Fruit fly (Drosophila melanogaster) whole organism, embryonic: ENCODE measurements around the gene ClpX.

Experiments
- B-H1 ChIP-seq: fragments of 200-800 bp; sonication (Bioruptor generic); IDR thresholded peaks from 3 replicates; pipeline ENCODE4 v1.3.6; 2022; ENCODE audit warnings: missing biosample characterization, missing genetic modification characterization
- CG10267 ChIP-seq: fragments of 200-800 bp; sonication (Bioruptor generic); optimal IDR thresholded peaks from 2 replicates; lab custom pipeline; 2018; ENCODE audit warnings: missing biosample characterization, mild to moderate bottlenecking, missing genetic modification characterization, moderate library complexity
- CG10565 ChIP-seq: fragments of 200-800 bp; sonication (Bioruptor generic); optimal IDR thresholded peaks from 3 replicates; lab custom pipeline; 2016; ENCODE audit warnings: missing biosample characterization, mild to moderate bottlenecking, missing genetic modification characterization
- CG11695 ChIP-seq: fragments of 200-800 bp; sonication (Bioruptor generic); IDR thresholded peaks from 3 replicates; pipeline ENCODE4 v1.3.6; 2022; ENCODE audit warnings: missing biosample characterization, missing genetic modification characterization
- CG11696 ChIP-seq: fragments of 200-800 bp; sonication (Bioruptor generic); IDR thresholded peaks from 2 replicates; pipeline ENCODE4 v1.3.6; 2022; ENCODE audit warnings: missing biosample characterization, missing genetic modification characterization
- CG11723 ChIP-seq: fragments of 200-800 bp; sonication (Bioruptor generic); optimal IDR thresholded peaks from 2 replicates; lab custom pipeline; 2017; ENCODE audit warnings: missing biosample characterization, mild to moderate bottlenecking, missing genetic modification characterization
- CG12942 ChIP-seq: fragments of 200-800 bp; sonication (Bioruptor generic); optimal IDR thresholded peaks from 3 replicates; lab custom pipeline; 2016; ENCODE audit warnings: missing biosample characterization, missing genetic modification characterization
- CG13624 ChIP-seq: fragments of 200-800 bp; sonication (Bioruptor generic); optimal IDR thresholded peaks from 2 replicates; lab custom pipeline; 2016; ENCODE audit warnings: missing biosample characterization, missing genetic modification characterization
- CG15479 ChIP-seq: fragments of 200-800 bp; sonication (Bioruptor generic); optimal IDR thresholded peaks from 3 replicates; lab custom pipeline; 2019; ENCODE audit warnings: missing biosample characterization, mild to moderate bottlenecking, missing genetic modification characterization, moderate library complexity
- CG1832 ChIP-seq: fragments of 200-800 bp; sonication (Bioruptor generic); optimal IDR thresholded peaks from 2 replicates; lab custom pipeline; 2017; ENCODE audit warnings: missing biosample characterization, mild to moderate bottlenecking, missing genetic modification characterization, inconsistent platforms
- CG2202 ChIP-seq: fragments of 200-800 bp; sonication (Bioruptor generic); optimal IDR thresholded peaks from 2 replicates; lab custom pipeline; 2018; ENCODE audit warnings: missing biosample characterization, mild to moderate bottlenecking, missing genetic modification characterization
- CG2678 ChIP-seq: fragments of 200-800 bp; sonication (Bioruptor generic); optimal IDR thresholded peaks from 3 replicates; lab custom pipeline; 2019; ENCODE audit warnings: missing biosample characterization, mild to moderate bottlenecking, missing genetic modification characterization, moderate library complexity
- CG30431 ChIP-seq: fragments of 200-800 bp; sonication (Bioruptor generic); optimal IDR thresholded peaks from 2 replicates; lab custom pipeline; 2017; ENCODE audit warnings: missing biosample characterization, missing genetic modification characterization
- CG31365 ChIP-seq: fragments of 200-800 bp; sonication (Bioruptor generic); optimal IDR thresholded peaks from 2 replicates; lab custom pipeline; 2018; ENCODE audit warnings: missing biosample characterization, mild to moderate bottlenecking, missing genetic modification characterization
- CG34224 ChIP-seq: fragments of 200-800 bp; sonication (Bioruptor generic); IDR thresholded peaks from 3 replicates; pipeline ENCODE4 v1.3.6; 2022; ENCODE audit warnings: missing biosample characterization, missing genetic modification characterization; ENCODE audit not compliant: partially characterized antibody
- CG3995 ChIP-seq: fragments of 200-800 bp; sonication (Bioruptor generic); optimal IDR thresholded peaks from 3 replicates; lab custom pipeline; 2016; ENCODE audit warnings: missing biosample characterization, missing genetic modification characterization
- CG4404 ChIP-seq: fragments of 200-800 bp; sonication (Bioruptor generic); IDR thresholded peaks from 2 replicates; pipeline ENCODE4 v1.3.6; 2022; ENCODE audit warnings: missing biosample characterization, missing genetic modification characterization
- CG6272 ChIP-seq: fragments of 200-800 bp; sonication (Bioruptor generic); IDR thresholded peaks from 2 replicates; pipeline ENCODE4 v1.3.6; 2022; ENCODE audit warnings: missing biosample characterization, missing genetic modification characterization
- CG7786 ChIP-seq: fragments of 200-800 bp; sonication (Bioruptor generic); optimal IDR thresholded peaks from 2 replicates; lab custom pipeline; 2016; ENCODE audit warnings: missing biosample characterization, missing genetic modification characterization
- CG8765 ChIP-seq: fragments of 200-800 bp; sonication (Bioruptor generic); IDR thresholded peaks from 2 replicates; pipeline ENCODE4 v1.3.6; 2022; ENCODE audit warnings: missing biosample characterization, missing genetic modification characterization
- Dll ChIP-seq: fragments of 200-800 bp; sonication (Bioruptor generic); IDR thresholded peaks from 4 replicates; pipeline ENCODE4 v1.3.6; 2022; ENCODE audit warnings: missing biosample characterization, missing genetic modification characterization; ENCODE audit not compliant: partially characterized antibody
- Fer1 ChIP-seq: fragments of 200-800 bp; sonication (Bioruptor generic); optimal IDR thresholded peaks from 2 replicates; lab custom pipeline; 2017; ENCODE audit warnings: missing biosample characterization, mild to moderate bottlenecking, missing genetic modification characterization
- H15 ChIP-seq: fragments of 200-800 bp; sonication (Bioruptor generic); IDR thresholded peaks from 3 replicates; pipeline ENCODE4 v1.3.6; 2022; ENCODE audit warnings: missing biosample characterization, missing genetic modification characterization
- HmgD ChIP-seq: fragments of 200-800 bp; sonication (Bioruptor generic); optimal IDR thresholded peaks from 3 replicates; lab custom pipeline; 2016; ENCODE audit warnings: missing biosample characterization, missing genetic modification characterization
- Hr39 ChIP-seq: fragments of >200 bp; optimal IDR thresholded peaks from 2 replicates; lab custom pipeline; 2017
- Nf-YC ChIP-seq: fragments of 200-800 bp; optimal IDR thresholded peaks from 3 replicates; lab custom pipeline; 2019; ENCODE audit warnings: missing biosample characterization, mild to moderate bottlenecking, missing genetic modification characterization, moderate library complexity
- PHDP ChIP-seq: fragments of 200-800 bp; sonication (Bioruptor generic); optimal IDR thresholded peaks from 3 replicates; lab custom pipeline; 2018; ENCODE audit warnings: missing biosample characterization, mild to moderate bottlenecking, missing genetic modification characterization, moderate library complexity
- Poxn ChIP-seq: fragments of 200-800 bp; sonication (Bioruptor generic); IDR thresholded peaks from 2 replicates; pipeline ENCODE4 v1.3.6; 2022; ENCODE audit warnings: missing biosample characterization, missing genetic modification characterization
- Side ChIP-seq: fragments of 200-800 bp; sonication (Bioruptor generic); optimal IDR thresholded peaks from 2 replicates; lab custom pipeline; 2016; ENCODE audit warnings: missing biosample characterization, missing genetic modification characterization
- Six4 ChIP-seq: fragments of 200-800 bp; sonication (Bioruptor generic); optimal IDR thresholded peaks from 2 replicates; lab custom pipeline; 2016; ENCODE audit warnings: missing biosample characterization, missing genetic modification characterization
- TFAM ChIP-seq: fragments of 200-800 bp; sonication (Bioruptor generic); optimal IDR thresholded peaks from 2 replicates; lab custom pipeline; 2017; ENCODE audit warnings: missing biosample characterization, missing genetic modification characterization, inconsistent platforms
- Vsx1 ChIP-seq: fragments of 200-800 bp; sonication (Bioruptor generic); optimal IDR thresholded peaks from 2 replicates; lab custom pipeline; 2017; ENCODE audit warnings: missing biosample characterization, mild to moderate bottlenecking, missing genetic modification characterization, missing genetic modification reagents
- ac ChIP-seq: fragments of 200-800 bp; sonication (Bioruptor generic); optimal IDR thresholded peaks from 3 replicates; lab custom pipeline; 2017; ENCODE audit warnings: missing biosample characterization, mild to moderate bottlenecking, missing genetic modification characterization
- ap ChIP-seq: fragments of 200-800 bp; sonication (Bioruptor generic); IDR thresholded peaks from 2 replicates; pipeline ENCODE4 v1.3.6; 2022; ENCODE audit warnings: missing biosample characterization, missing genetic modification characterization
- ash1 ChIP-seq: fragments of 200-800 bp; sonication (Bioruptor generic); optimal IDR thresholded peaks from 2 replicates; lab custom pipeline; 2018; ENCODE audit warnings: missing biosample characterization, mild to moderate bottlenecking, missing genetic modification characterization
- bab2 ChIP-seq: fragments of 200-800 bp; sonication (Bioruptor generic); optimal IDR thresholded peaks from 2 replicates; lab custom pipeline; 2016; ENCODE audit warnings: missing biosample characterization, missing genetic modification characterization
- chinmo ChIP-seq: fragments of 200-800 bp; sonication (Bioruptor generic); IDR thresholded peaks from 4 replicates; pipeline ENCODE4 v1.3.6; 2022; ENCODE audit warnings: missing biosample characterization, missing genetic modification characterization; ENCODE audit not compliant: partially characterized antibody
- corto ChIP-seq: fragments of 200-800 bp; sonication (Bioruptor generic); optimal IDR thresholded peaks from 2 replicates; lab custom pipeline; 2016; ENCODE audit warnings: missing biosample characterization, mild to moderate bottlenecking, missing genetic modification characterization, moderate library complexity
- crc ChIP-seq: fragments of 200-800 bp; sonication (Bioruptor generic); optimal IDR thresholded peaks from 2 replicates; lab custom pipeline; 2016; ENCODE audit warnings: missing biosample characterization, missing genetic modification characterization
- dmrt11E ChIP-seq: fragments of 200-800 bp; sonication (Bioruptor generic); optimal IDR thresholded peaks from 3 replicates; lab custom pipeline; 2018; ENCODE audit warnings: missing biosample characterization, mild to moderate bottlenecking, missing genetic modification characterization, moderate library complexity
- ems ChIP-seq: fragments of 200-800 bp; sonication (Bioruptor generic); optimal IDR thresholded peaks from 3 replicates; lab custom pipeline; 2016; ENCODE audit warnings: missing biosample characterization, missing genetic modification characterization
- her ChIP-seq: fragments of 200-800 bp; sonication (Bioruptor generic); optimal IDR thresholded peaks from 2 replicates; lab custom pipeline; 2016; ENCODE audit warnings: missing biosample characterization, missing genetic modification characterization
- kay ChIP-seq: fragments of 200-800 bp; sonication (Bioruptor generic); optimal IDR thresholded peaks from 2 replicates; lab custom pipeline; 2016; ENCODE audit warnings: missing biosample characterization, missing genetic modification characterization
- lov ChIP-seq, 2 experiments: fragments of 200-800 bp in 1 of 2; fragments of >200 bp in 1 of 2; sonication (Bioruptor generic) in 1 of 2; IDR thresholded peaks in 1 of 2; optimal IDR thresholded peaks in 1 of 2; 2 replicates in 1 of 2; 3 replicates in 1 of 2; pipeline versions ENCODE4 v1.3.6 to Lab custom; 2017 to 2022; ENCODE audit warnings: missing biosample characterization in 1 of 2, missing genetic modification characterization in 1 of 2
- luna ChIP-seq: fragments of 200-800 bp; sonication (Bioruptor generic); optimal IDR thresholded peaks from 2 replicates; lab custom pipeline; 2016; ENCODE audit warnings: missing biosample characterization, missing genetic modification characterization
- maf-S ChIP-seq: fragments of 200-800 bp; sonication (Bioruptor generic); optimal IDR thresholded peaks from 2 replicates; lab custom pipeline; 2016; ENCODE audit warnings: missing biosample characterization, missing genetic modification characterization
- pros ChIP-seq: fragments of 200-800 bp; sonication (Bioruptor generic); optimal IDR thresholded peaks from 3 replicates; lab custom pipeline; 2019; ENCODE audit warnings: missing biosample characterization, mild to moderate bottlenecking, missing genetic modification characterization, moderate library complexity
- pum ChIP-seq: fragments of 200-800 bp; sonication (Bioruptor generic); optimal IDR thresholded peaks from 2 replicates; lab custom pipeline; 2016; ENCODE audit warnings: missing biosample characterization, missing genetic modification characterization
- tin ChIP-seq: fragments of 200-800 bp; sonication (Bioruptor generic); optimal IDR thresholded peaks from 3 replicates; lab custom pipeline; 2016; ENCODE audit warnings: missing biosample characterization, missing genetic modification characterization
- toy ChIP-seq: fragments of 200-800 bp; sonication (Bioruptor generic); IDR thresholded peaks from 2 replicates; pipeline ENCODE4 v1.3.6; 2022; ENCODE audit warnings: missing biosample characterization, missing genetic modification characterization
- unc-4 ChIP-seq: fragments of 200-800 bp; sonication (Bioruptor generic); IDR thresholded peaks from 2 replicates; pipeline ENCODE4 v1.3.6; 2022; ENCODE audit warnings: missing biosample characterization, missing genetic modification characterization; ENCODE audit not compliant: partially characterized antibody

Gene ClpX

dm6 chr3R:19880431-19880939 is 23.0 kb downstream of the ClpX start (continued):
- TF ChIP-seq CG31365 (tag; lab: Kevin White, UChicago), result no peak
- no peak for TF ChIP-seq ac (GFP tag; lab: Kevin White, UChicago)
- no peak for TF ChIP-seq CG2202
- TF ChIP-seq tin (GFP tag; lab: Kevin White, UChicago), result peak; percentile 21
- no peak for TF ChIP-seq toy
- no peak for TF ChIP-seq CG8765 (GFP tag; lab: Robert Waterston, UW)
- TF ChIP-seq ap (GFP tag; lab: Robert Waterston, UW), result no peak
- TF ChIP-seq unc-4 (GFP tag; lab: Robert Waterston, UW), result no peak
- TF ChIP-seq crc (GFP tag; lab: Kevin White, UChicago), result no peak
- peak; percentile 12 for TF ChIP-seq CG10267 (tag; lab: Kevin White, UChicago)
- peak; percentile 68 for TF ChIP-seq Nf-YC
- TF ChIP-seq TFAM (GFP tag; lab: Kevin White, UChicago), result no peak
- TF ChIP-seq CG3995 (GFP tag; lab: Kevin White, UChicago), result no peak
- TF ChIP-seq ems (GFP tag; lab: Kevin White, UChicago), result no peak
- TF ChIP-seq H15 (GFP tag; lab: Robert Waterston, UW), result no peak
- peak; percentile 46 for TF ChIP-seq CG13624 (GFP tag; lab: Kevin White, UChicago)
- no peak for TF ChIP-seq CG12942
- TF ChIP-seq bab2 (GFP tag; lab: Kevin White, UChicago), result peak; percentile 29
- no peak for TF ChIP-seq CG30431 (GFP tag; lab: Kevin White, UChicago)
- TF ChIP-seq Poxn, result no peak
- TF ChIP-seq Hr39, result no peak
- no peak for TF ChIP-seq Six4 (GFP tag; lab: Kevin White, UChicago)
- TF ChIP-seq Fer1, result peak; percentile 83
- TF ChIP-seq CG10565 (GFP tag; lab: Kevin White, UChicago), result no peak
- TF ChIP-seq PHDP (tag; lab: Kevin White, UChicago), result peak; percentile 59
- TF ChIP-seq lov (optimal IDR thresholded peaks at IDR 0.05; lab: Kevin White, UChicago), result no peak
- TF ChIP-seq lov (GFP tag; IDR thresholded peaks at IDR 0.05; lab: Robert Waterston, UW), result 0 out of 3 replicates have a peak, but pooled peaks have one; percentile 55
- peak; percentile 24 for TF ChIP-seq pum (GFP tag; lab: Kevin White, UChicago)
- no peak for TF ChIP-seq CG6272 (GFP tag; lab: Robert Waterston, UW)
- TF ChIP-seq kay, result no peak
- TF ChIP-seq CG2678, result peak; percentile 79
- TF ChIP-seq CG1832 (GFP tag; lab: Kevin White, UChicago), result no peak
- no peak; the same call in 2 of the 3 replicates for TF ChIP-seq B-H1 (GFP tag; lab: Robert Waterston, UW)
- no peak for TF ChIP-seq CG15479 (GFP tag; lab: Kevin White, UChicago)
- no peak for TF ChIP-seq HmgD (GFP tag; lab: Kevin White, UChicago)
- peak; percentile 51 for TF ChIP-seq corto (GFP tag; lab: Kevin White, UChicago)
- TF ChIP-seq maf-S (GFP tag; lab: Kevin White, UChicago), result no peak
- TF ChIP-seq CG4404 (GFP tag; lab: Robert Waterston, UW), result 0 out of 2 replicates have a peak, but pooled peaks have one; percentile 16
- TF ChIP-seq Vsx1 (GFP tag; lab: Kevin White, UChicago), result no peak
- peak; percentile 82 for TF ChIP-seq CG11696 (GFP tag; lab: Robert Waterston, UW)
- no peak for TF ChIP-seq Dll (GFP tag; lab: Robert Waterston, UW)
- peak; percentile 90 for TF ChIP-seq chinmo (GFP tag; lab: Robert Waterston, UW)
- TF ChIP-seq CG7786 (GFP tag; lab: Kevin White, UChicago), result peak; percentile 43
- TF ChIP-seq CG11695 (GFP tag; lab: Robert Waterston, UW), result peak; percentile 52; the same call in 1 of the 3 replicates
- no peak for TF ChIP-seq luna (GFP tag; lab: Kevin White, UChicago)
- peak; percentile 8 for TF ChIP-seq her (GFP tag; lab: Kevin White, UChicago)
- TF ChIP-seq dmrt11E (tag; lab: Kevin White, UChicago), result no peak
- TF ChIP-seq pros, result no peak
- no peak for TF ChIP-seq ash1 (GFP tag; lab: Kevin White, UChicago)
- peak; percentile 58 for TF ChIP-seq Side (GFP tag; lab: Kevin White, UChicago)
- TF ChIP-seq CG34224 (GFP tag; lab: Robert Waterston, UW), result 0 out of 3 replicates have a peak, but pooled peaks have one; percentile 16
- peak; percentile 65 for TF ChIP-seq CG11723 (GFP tag; lab: Kevin White, UChicago)
